Worm (Caenorhabditis elegans): ENCODE measurements around the gene C32A9.1.

DNA sequence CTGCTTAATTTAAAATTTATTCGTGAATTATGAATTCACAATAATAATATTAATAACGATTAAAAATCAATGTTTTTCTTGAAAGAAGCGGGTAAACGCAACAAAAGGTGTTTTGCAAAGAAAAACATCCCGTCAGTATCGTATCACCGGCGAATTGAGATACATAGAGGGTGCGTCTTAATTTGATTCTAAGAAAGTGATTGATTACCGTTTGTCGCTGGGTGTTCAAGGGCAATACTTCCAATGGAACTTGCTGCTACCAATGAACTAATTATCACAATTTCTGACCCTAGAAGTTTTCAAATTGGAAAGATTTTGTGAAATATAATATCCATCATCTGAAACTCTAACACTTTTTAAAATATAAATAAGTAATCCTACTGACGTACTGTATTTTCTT lies 14.3 kb downstream of the C32A9.1 start:
- TF ChIP-seq him-1 (tag; optimal IDR thresholded peaks at IDR 0.05) (no peak), W03F9.2 (tag; optimal IDR thresholded peaks at IDR 0.05) (no peak), dao-5 (tag; optimal IDR thresholded peaks at IDR 0.05) (no peak)
